Fruit fly (Drosophila melanogaster) whole organism, adult: ENCODE results near the gene CG8117.

Experiments
- CG12768 ChIP-seq: fragments of 200-800 bp; sonication (Bioruptor generic); optimal IDR thresholded peaks from 2 replicates; lab custom pipeline; 2017; ENCODE audit warnings: missing biosample characterization, missing genetic modification characterization, mild to moderate bottlenecking, moderate library complexity, missing genetic modification reagents
- CG14711 ChIP-seq: fragments of 200-800 bp; sonication (Bioruptor generic); optimal IDR thresholded peaks from 2 replicates; lab custom pipeline; 2018; ENCODE audit warnings: missing biosample characterization, mild to moderate bottlenecking, missing genetic modification characterization, moderate library complexity
- CG5204 ChIP-seq: fragments of 200-800 bp; sonication (Bioruptor generic); optimal IDR thresholded peaks from 2 replicates; lab custom pipeline; 2016; ENCODE audit warnings: missing biosample characterization, missing genetic modification characterization
- CG7045 ChIP-seq: fragments of 200-800 bp; sonication (Bioruptor generic); optimal IDR thresholded peaks from 2 replicates; lab custom pipeline; 2017; ENCODE audit warnings: missing biosample characterization, mild to moderate bottlenecking, missing genetic modification characterization
- CG7101 ChIP-seq: fragments of 200-800 bp; sonication (Bioruptor generic); optimal IDR thresholded peaks from 2 replicates; lab custom pipeline; 2018; ENCODE audit warnings: missing biosample characterization, mild to moderate bottlenecking, missing genetic modification characterization, moderate library complexity
- Crg-1 ChIP-seq: fragments of 200-800 bp; sonication (Bioruptor generic); optimal IDR thresholded peaks from 2 replicates; lab custom pipeline; 2016; ENCODE audit warnings: missing biosample characterization, missing genetic modification characterization
- Hr96 ChIP-seq: fragments of 200-800 bp; sonication (Bioruptor generic); optimal IDR thresholded peaks from 2 replicates; lab custom pipeline; 2016; ENCODE audit warnings: missing biosample characterization, missing genetic modification characterization
- Mnt ChIP-seq: fragments of 200-800 bp; sonication (Bioruptor generic); optimal IDR thresholded peaks from 2 replicates; lab custom pipeline; 2016; ENCODE audit warnings: missing biosample characterization, mild to moderate bottlenecking, missing genetic modification characterization
- cic ChIP-seq: fragments of 200-800 bp; sonication (Bioruptor generic); optimal IDR thresholded peaks from 2 replicates; lab custom pipeline; 2017; ENCODE audit warnings: missing biosample characterization, mild to moderate bottlenecking, missing genetic modification characterization, moderate library complexity
- kay ChIP-seq: fragments of 200-800 bp; sonication (Bioruptor generic); peaks from one replicate; lab custom pipeline; 2016; ENCODE audit warnings: missing biosample characterization, missing genetic modification characterization, borderline replicate concordance
- ovo ChIP-seq: fragments of 200-800 bp; sonication (Bioruptor generic); optimal IDR thresholded peaks from 2 replicates; lab custom pipeline; 2016; ENCODE audit warnings: missing biosample characterization, missing genetic modification characterization
- pad ChIP-seq: fragments of 200-800 bp; sonication (Bioruptor generic); optimal IDR thresholded peaks from 3 replicates; lab custom pipeline; 2017; ENCODE audit warnings: missing biosample characterization, missing genetic modification characterization, mild to moderate bottlenecking, moderate library complexity, missing genetic modification reagents
- tj ChIP-seq: fragments of 200-800 bp; sonication (Bioruptor generic); optimal IDR thresholded peaks from 3 replicates; lab custom pipeline; 2017; ENCODE audit warnings: missing biosample characterization, mild to moderate bottlenecking, missing genetic modification characterization, moderate library complexity
- toe ChIP-seq: fragments of 200-800 bp; sonication (Bioruptor generic); optimal IDR thresholded peaks from 2 replicates; lab custom pipeline; 2016; ENCODE audit warnings: missing biosample characterization, missing genetic modification characterization

DNA sequence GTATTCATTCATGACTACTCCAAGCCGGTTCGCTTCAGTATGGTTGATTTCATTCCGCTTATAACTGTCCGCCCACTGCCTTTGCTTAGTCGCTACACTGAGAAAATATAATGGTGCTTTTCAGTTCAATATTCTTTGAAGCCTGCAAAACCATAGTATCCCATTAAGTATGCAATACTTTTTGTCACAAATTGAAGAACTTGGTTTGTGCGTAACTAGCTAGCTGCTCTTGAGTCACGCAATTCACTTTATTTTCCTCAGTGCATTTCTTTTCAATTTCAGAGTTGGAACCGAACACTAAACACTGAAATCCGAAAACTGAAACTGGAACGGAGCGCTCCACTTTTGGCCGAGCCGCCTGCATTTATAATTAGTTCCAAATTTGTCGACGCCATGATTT is 44.3 kb upstream of the CG8117 start:
- TF ChIP-seq Mnt (GFP tag; lab: Kevin White, UChicago) (no peak), Hr96 (GFP tag; lab: Kevin White, UChicago) (no peak), kay (no peak), ovo (GFP tag; lab: Kevin White, UChicago) (no peak), CG5204 (no peak), CG12768 (GFP tag; lab: Kevin White, UChicago) (no peak), cic (GFP tag; lab: Kevin White, UChicago) (no peak), Crg-1 (GFP tag; lab: Kevin White, UChicago) (no peak), CG14711 (tag; lab: Kevin White, UChicago) (no peak), toe (GFP tag; lab: Kevin White, UChicago) (no peak), CG7045 (GFP tag; lab: Kevin White, UChicago) (no peak), pad (GFP tag; lab: Kevin White, UChicago) (no peak), tj (GFP tag; lab: Kevin White, UChicago) (no peak), CG7101 (tag; lab: Kevin White, UChicago) (no peak)
